Fruit fly (Drosophila melanogaster) whole organism, pupa: ENCODE measurements around the gene GABA-B-R3.

Experiments
- CG10348 ChIP-seq: fragments of 200-800 bp; sonication (Bioruptor generic); IDR thresholded peaks from 2 replicates; pipeline ENCODE4 v1.3.6; 2022; ENCODE audit warnings: missing biosample characterization, missing genetic modification characterization
- CG12605 ChIP-seq: fragments of 200-800 bp; sonication (Bioruptor generic); IDR thresholded peaks from 2 replicates; pipeline ENCODE4 v1.3.6; 2022; ENCODE audit warnings: missing biosample characterization, missing genetic modification characterization
- CG13204 ChIP-seq: fragments of 200-800 bp; sonication (Bioruptor generic); optimal IDR thresholded peaks from 2 replicates; lab custom pipeline; 2018; ENCODE audit warnings: missing biosample characterization, mild to moderate bottlenecking, missing genetic modification characterization, moderate library complexity
- CG14655 ChIP-seq: fragments of 200-800 bp; sonication (Bioruptor generic); optimal IDR thresholded peaks from 3 replicates; lab custom pipeline; 2017; ENCODE audit warnings: mild to moderate bottlenecking, missing biosample characterization, missing genetic modification reagents, missing genetic modification characterization
- CG15710 ChIP-seq: fragments of 200-800 bp; sonication (Bioruptor generic); optimal IDR thresholded peaks from 2 replicates; lab custom pipeline; 2018; ENCODE audit warnings: missing biosample characterization, mild to moderate bottlenecking, missing genetic modification characterization, moderate library complexity
- CG17806 ChIP-seq: fragments of 200-800 bp; sonication (Bioruptor generic); optimal IDR thresholded peaks from 2 replicates; lab custom pipeline; 2018; ENCODE audit warnings: missing biosample characterization, mild to moderate bottlenecking, missing genetic modification characterization, moderate library complexity
- CG32121 ChIP-seq: fragments of 200-800 bp; sonication (Bioruptor generic); IDR thresholded peaks from 2 replicates; pipeline ENCODE4 v1.3.6; 2022; ENCODE audit warnings: missing biosample characterization, missing genetic modification characterization
- CG34367 ChIP-seq: fragments of 200-800 bp; sonication (Bioruptor generic); optimal IDR thresholded peaks from 2 replicates; lab custom pipeline; 2018; ENCODE audit warnings: missing biosample characterization, mild to moderate bottlenecking, missing genetic modification characterization
- CG4496 ChIP-seq: fragments of 200-800 bp; sonication (Bioruptor generic); IDR thresholded peaks from 3 replicates; pipeline ENCODE4 v1.3.6; 2022; ENCODE audit warnings: missing biosample characterization, missing genetic modification characterization
- CG8159 ChIP-seq: fragments of 200-800 bp; sonication (Bioruptor generic); optimal IDR thresholded peaks from 3 replicates; lab custom pipeline; 2018; ENCODE audit warnings: missing biosample characterization, mild to moderate bottlenecking, missing genetic modification characterization, moderate library complexity
- CG8301 ChIP-seq: fragments of 200-800 bp; sonication (Bioruptor generic); optimal IDR thresholded peaks from 2 replicates; lab custom pipeline; 2018; ENCODE audit warnings: missing biosample characterization, mild to moderate bottlenecking, missing genetic modification characterization
- CG9948 ChIP-seq: fragments of 200-800 bp; sonication (Bioruptor generic); optimal IDR thresholded peaks from 2 replicates; lab custom pipeline; 2018; ENCODE audit warnings: missing biosample characterization, mild to moderate bottlenecking, missing genetic modification characterization, moderate library complexity
- D1 ChIP-seq: fragments of 200-800 bp; sonication (Bioruptor generic); optimal IDR thresholded peaks from 2 replicates; lab custom pipeline; 2018; ENCODE audit warnings: missing biosample characterization, mild to moderate bottlenecking, missing genetic modification characterization, moderate library complexity
- EcR ChIP-seq: fragments of 200-800 bp; sonication (Bioruptor generic); optimal IDR thresholded peaks from 3 replicates; lab custom pipeline; 2019; ENCODE audit warnings: missing biosample characterization, missing genetic modification characterization, mild to moderate bottlenecking, moderate library complexity, missing genetic modification reagents
- Ets98B ChIP-seq: fragments of 200-800 bp; sonication (Bioruptor generic); IDR thresholded peaks from 2 replicates; pipeline ENCODE4 v1.3.6; 2022; ENCODE audit warnings: missing biosample characterization, missing genetic modification characterization
- Pif1A ChIP-seq: fragments of 200-800 bp; sonication (Bioruptor generic); optimal IDR thresholded peaks from 3 replicates; lab custom pipeline; 2016; ENCODE audit warnings: missing biosample characterization, missing genetic modification characterization
- Pif1B ChIP-seq: fragments of 200-800 bp; sonication (Bioruptor generic); optimal IDR thresholded peaks from 3 replicates; lab custom pipeline; 2016; ENCODE audit warnings: missing biosample characterization, missing genetic modification characterization
- Snoo ChIP-seq: fragments of 200-800 bp; sonication (Bioruptor generic); optimal IDR thresholded peaks from 3 replicates; lab custom pipeline; 2017; ENCODE audit warnings: missing biosample characterization, mild to moderate bottlenecking, missing genetic modification characterization, inconsistent platforms
- fd96Ca ChIP-seq: fragments of 200-800 bp; sonication (Bioruptor generic); IDR thresholded peaks from 3 replicates; pipeline ENCODE4 v1.3.6; 2022; ENCODE audit warnings: missing biosample characterization, missing genetic modification characterization
- gl ChIP-seq: fragments of 200-800 bp; sonication (Bioruptor generic); optimal IDR thresholded peaks from 2 replicates; lab custom pipeline; 2018; ENCODE audit warnings: missing biosample characterization, mild to moderate bottlenecking, missing genetic modification characterization
- rn ChIP-seq: fragments of 200-800 bp; sonication (Bioruptor generic); IDR thresholded peaks from 2 replicates; pipeline ENCODE4 v1.3.6; 2022; ENCODE audit warnings: missing biosample characterization, missing genetic modification characterization

GABA-B-R3 gene

dm6 chr2L:714747-715488 is 34.8 kb upstream of the GABA-B-R3 start, which contains the start of gene ds:
Gene ds, minus strand, starts transcription at chr2L:714983.
- TF ChIP-seq CG4496 = 0 out of 3 replicates have a peak, but pooled peaks have one; percentile 20
- TF ChIP-seq CG10348 = no peak

- TF ChIP-seq CG14655 (GFP tag; lab: Kevin White, UChicago) = peak; percentile 98
- peak; percentile 95 for TF ChIP-seq CG15710
- TF ChIP-seq CG32121 (GFP tag; lab: Robert Waterston, UW) = peak; percentile 96
- TF ChIP-seq CG8301 = peak; percentile 99
- TF ChIP-seq Snoo (tag; lab: Kevin White, UChicago) = peak; percentile 98
- peak; percentile 95 for TF ChIP-seq gl (tag; lab: Kevin White, UChicago)
- TF ChIP-seq CG34367 (tag; lab: Kevin White, UChicago) = peak; percentile 98
- TF ChIP-seq CG4496 = peak; percentile 98
- TF ChIP-seq Pif1B (GFP tag; lab: Kevin White, UChicago) = peak; percentile 98
- TF ChIP-seq Pif1A (GFP tag; lab: Kevin White, UChicago) = peak; percentile 99
- TF ChIP-seq CG9948 (tag; lab: Kevin White, UChicago) = peak; percentile 98
- TF ChIP-seq CG10348 = peak; percentile 88
- TF ChIP-seq CG12605 = peak; percentile 94
- peak; percentile 96 for TF ChIP-seq rn
- TF ChIP-seq CG13204 (GFP tag; lab: Kevin White, UChicago) = peak; percentile 89
- peak; percentile 97 for TF ChIP-seq CG8159
- peak; percentile 98 for TF ChIP-seq CG17806 (tag; lab: Kevin White, UChicago)
- peak; percentile 97 for TF ChIP-seq Ets98B (GFP tag; lab: Robert Waterston, UW)
- peak; percentile 68 for TF ChIP-seq EcR
- TF ChIP-seq fd96Ca = peak; percentile 98
- peak; percentile 96 for TF ChIP-seq D1 (tag; lab: Kevin White, UChicago)
These were observed 34.3 kb upstream of the GABA-B-R3 start for dm6 chr2L:715489-715849.

dm6 chr2L:716547-716946 is 33.2 kb upstream of the GABA-B-R3 start:
- TF ChIP-seq EcR (no peak), Pif1A (GFP tag; lab: Kevin White, UChicago) (peak; percentile 36), CG10348 (no peak), CG12605 (no peak), CG8159 (no peak), CG17806 (tag; lab: Kevin White, UChicago) (no peak), CG9948 (tag; lab: Kevin White, UChicago) (no peak), CG4496 (peak; percentile 67; the same call in 2 of the 3 replicates), fd96Ca (peak; percentile 65; the same call in 2 of the 3 replicates), CG13204 (GFP tag; lab: Kevin White, UChicago) (no peak), Pif1B (GFP tag; lab: Kevin White, UChicago) (no peak), Ets98B (GFP tag; lab: Robert Waterston, UW) (peak; percentile 56), rn (no peak), CG32121 (GFP tag; lab: Robert Waterston, UW) (peak; percentile 61), CG34367 (tag; lab: Kevin White, UChicago) (no peak), CG15710 (no peak), Snoo (tag; lab: Kevin White, UChicago) (no peak), D1 (tag; lab: Kevin White, UChicago) (no peak), CG14655 (GFP tag; lab: Kevin White, UChicago) (peak; percentile 50), CG8301 (peak; percentile 56), gl (tag; lab: Kevin White, UChicago) (no peak)

dm6 chr2L:717783-718182 is 32.0 kb upstream of the GABA-B-R3 start:
- TF ChIP-seq CG32121 (GFP tag; lab: Robert Waterston, UW) (no peak), CG9948 (tag; lab: Kevin White, UChicago) (peak; percentile 55), CG14655 (GFP tag; lab: Kevin White, UChicago) (peak; percentile 35), EcR (no peak), CG12605 (no peak), Pif1B (GFP tag; lab: Kevin White, UChicago) (peak; percentile 27), CG17806 (tag; lab: Kevin White, UChicago) (peak; percentile 53), CG13204 (GFP tag; lab: Kevin White, UChicago) (no peak), Ets98B (GFP tag; lab: Robert Waterston, UW) (no peak), CG8301 (peak; percentile 9), CG15710 (peak; percentile 48), Snoo (tag; lab: Kevin White, UChicago) (no peak), CG34367 (tag; lab: Kevin White, UChicago) (peak; percentile 11), Pif1A (GFP tag; lab: Kevin White, UChicago) (peak; percentile 4), rn (no peak), CG8159 (peak; percentile 67), fd96Ca (no peak), CG4496 (0 out of 3 replicates have a peak, but pooled peaks have one; percentile 24), gl (tag; lab: Kevin White, UChicago) (no peak), CG10348 (no peak), D1 (tag; lab: Kevin White, UChicago) (peak; percentile 23)

- TF ChIP-seq Ets98B (GFP tag; lab: Robert Waterston, UW) (no peak; the same call in 1 of the 2 replicates), Pif1A (GFP tag; lab: Kevin White, UChicago) (peak; percentile 66), CG13204 (GFP tag; lab: Kevin White, UChicago) (peak; percentile 49), CG15710 (peak; percentile 88), CG4496 (peak; percentile 46; the same call in 1 of the 3 replicates), CG12605 (peak; percentile 11; the same call in 1 of the 2 replicates), fd96Ca (peak; percentile 64; the same call in 2 of the 3 replicates), CG14655 (GFP tag; lab: Kevin White, UChicago) (peak; percentile 59), EcR (peak; percentile 72), CG32121 (GFP tag; lab: Robert Waterston, UW) (no peak), CG34367 (tag; lab: Kevin White, UChicago) (peak; percentile 77), CG17806 (tag; lab: Kevin White, UChicago) (peak; percentile 75), D1 (tag; lab: Kevin White, UChicago) (no peak), rn (no peak), Snoo (tag; lab: Kevin White, UChicago) (peak; percentile 51), CG8159 (peak; percentile 86), Pif1B (GFP tag; lab: Kevin White, UChicago) (peak; percentile 35), CG8301 (peak; percentile 56), CG10348 (no peak), CG9948 (tag; lab: Kevin White, UChicago) (peak; percentile 77), gl (tag; lab: Kevin White, UChicago) (peak; percentile 62)
These were observed 31.4 kb upstream of the GABA-B-R3 start for dm6 chr2L:718280-718871.
